Fruit fly (Drosophila melanogaster): ENCODE measurements around the gene CG4281.

The CG4281 gene

DNA sequence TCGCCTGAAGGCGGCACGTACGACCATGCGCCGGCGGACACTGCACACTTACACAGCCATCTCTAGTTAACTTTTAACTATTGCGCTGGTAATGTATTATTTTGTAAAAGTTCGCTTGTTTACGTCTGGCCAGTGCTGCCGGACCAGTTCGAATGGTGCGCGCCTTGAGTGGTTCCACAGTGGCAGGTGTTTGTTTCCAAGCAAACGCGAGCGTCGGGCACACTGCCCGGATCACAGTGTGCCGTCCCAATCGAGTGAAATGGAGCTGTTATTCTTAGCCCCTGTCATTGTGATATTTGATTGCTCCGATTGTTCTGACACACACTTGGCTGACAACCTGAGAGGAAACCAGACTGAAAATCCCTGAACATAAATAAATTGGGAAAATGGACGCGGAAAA is 8.4 kb upstream of the CG4281 start, which contains the start of gene CG4199:
Gene CG4199 (minus strand): TSS at position 159 of the 400 bp plus-strand sequence.
- TF ChIP-seq fkh (GFP tag; optimal IDR thresholded peaks at IDR 0.05): peak; percentile 57
- TF ChIP-seq CG1621 (tag; optimal IDR thresholded peaks at IDR 0.05): peak; percentile 19
- TF ChIP-seq achi (GFP tag; optimal IDR thresholded peaks at IDR 0.05): peak; percentile 32
- no peak for TF ChIP-seq Met (GFP tag; optimal IDR thresholded peaks at IDR 0.05)
- no peak for TF ChIP-seq CG10631 (GFP tag; optimal IDR thresholded peaks at IDR 0.05)
- no peak for TF ChIP-seq CG6163 (GFP tag; IDR thresholded peaks at IDR 0.05)
- no peak for TF ChIP-seq CG11902 (GFP tag; optimal IDR thresholded peaks at IDR 0.05)
- TF ChIP-seq Sox14 (GFP tag; optimal IDR thresholded peaks at IDR 0.05): peak; percentile 14
- no peak for TF ChIP-seq salr (GFP tag; optimal IDR thresholded peaks at IDR 0.05)
- TF ChIP-seq CG6808 (GFP tag; optimal IDR thresholded peaks at IDR 0.05): no peak
- no peak for TF ChIP-seq Eip93F (GFP tag; optimal IDR thresholded peaks at IDR 0.05)
- TF ChIP-seq vri (GFP tag; optimal IDR thresholded peaks at IDR 0.05): no peak
- TF ChIP-seq dac (GFP tag; optimal IDR thresholded peaks at IDR 0.05): no peak
- TF ChIP-seq Hr4 (GFP tag; optimal IDR thresholded peaks at IDR 0.05): no peak
- no peak for TF ChIP-seq CG6792 (GFP tag; optimal IDR thresholded peaks at IDR 0.05)
- no peak for TF ChIP-seq CG7368 (GFP tag; optimal IDR thresholded peaks at IDR 0.05)
- TF ChIP-seq Eip78C (GFP tag): peak; percentile 41
- TF ChIP-seq esn (GFP tag; optimal IDR thresholded peaks at IDR 0.05): peak; percentile 6
- TF ChIP-seq Smox (GFP tag; optimal IDR thresholded peaks at IDR 0.05): no peak
- TF ChIP-seq Hr38 (GFP tag; optimal IDR thresholded peaks at IDR 0.05): no peak
- no peak for TF ChIP-seq CG8319 (GFP tag; optimal IDR thresholded peaks at IDR 0.05)

DNA sequence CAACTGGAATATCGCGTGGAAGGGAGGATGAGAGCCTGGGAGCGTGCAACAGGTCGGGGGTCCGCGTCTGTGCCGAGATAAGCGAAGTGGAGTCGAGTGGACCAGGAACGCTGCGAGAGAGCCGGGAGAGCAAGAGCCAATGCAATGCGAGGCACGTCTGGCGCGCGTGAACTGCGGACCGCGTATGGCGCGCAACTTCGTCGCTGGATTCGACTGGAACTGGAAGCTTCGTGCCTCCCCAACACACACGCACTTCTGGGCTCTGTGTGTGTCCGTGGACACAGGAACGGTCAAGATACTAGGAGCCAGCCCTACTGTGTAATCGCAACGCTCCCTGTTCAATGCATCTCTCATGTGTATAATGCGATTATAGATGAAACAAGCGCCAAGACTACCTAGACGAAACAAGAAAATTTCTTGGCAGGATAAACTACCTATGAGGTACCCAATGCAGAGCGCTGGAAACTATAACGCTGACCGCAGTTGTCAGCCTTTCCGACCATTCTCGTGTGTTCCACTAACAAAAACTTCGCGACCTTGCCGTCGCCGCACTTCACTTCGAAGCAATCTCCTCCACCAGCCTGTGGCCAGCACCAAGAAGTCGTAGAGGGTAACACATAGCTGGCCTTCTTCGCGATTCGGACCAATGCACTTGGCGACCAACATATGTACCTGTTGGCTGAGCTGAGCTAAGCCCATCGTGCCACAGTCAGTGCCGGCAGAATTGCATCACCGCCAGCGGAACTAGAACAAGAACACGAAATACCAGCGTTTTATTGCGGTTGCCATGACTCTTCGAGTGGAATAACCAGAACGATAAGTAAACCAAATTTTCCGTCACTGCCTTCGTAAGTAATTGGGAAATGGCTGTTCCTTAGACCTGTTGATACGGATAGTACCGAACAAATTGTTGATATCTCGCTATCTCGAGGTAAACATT is 7.2 kb upstream of the CG4281 start, which contains the start of gene Rtca:
Gene Rtca (plus strand): TSS at position 536 of the 940 bp plus-strand sequence.
- peak; percentile 80 for TF ChIP-seq Ets21C (GFP tag; optimal IDR thresholded peaks at IDR 0.05)
- TF ChIP-seq CG34406 (GFP tag; optimal IDR thresholded peaks at IDR 0.05): peak; percentile 80
- TF ChIP-seq CG32006 (GFP tag; optimal IDR thresholded peaks at IDR 0.05): peak; percentile 93
- peak; percentile 85 to 88 for TF ChIP-seq ss (GFP tag; optimal IDR thresholded peaks at IDR 0.05)
- peak; percentile 89 for TF ChIP-seq cyc (GFP tag; optimal IDR thresholded peaks at IDR 0.05)
- peak; percentile 91 for TF ChIP-seq topi (GFP tag; optimal IDR thresholded peaks at IDR 0.05)
- peak; percentile 89 for TF ChIP-seq Hr4 (GFP tag; optimal IDR thresholded peaks at IDR 0.05)
- peak; percentile 87 for TF ChIP-seq CG10631 (GFP tag; optimal IDR thresholded peaks at IDR 0.05)
- no peak for TF ChIP-seq CG4318 (GFP tag; optimal IDR thresholded peaks at IDR 0.05)
- peak; percentile 91 for TF ChIP-seq Sox14 (GFP tag; optimal IDR thresholded peaks at IDR 0.05)
- TF ChIP-seq dac (GFP tag; optimal IDR thresholded peaks at IDR 0.05): peak; percentile 76
- peak; percentile 65 for TF ChIP-seq Blimp-1 (GFP tag; optimal IDR thresholded peaks at IDR 0.05)
- peak; percentile 93 for TF ChIP-seq Eip75B (GFP tag; optimal IDR thresholded peaks at IDR 0.05)
- TF ChIP-seq achi (GFP tag; optimal IDR thresholded peaks at IDR 0.05): peak; percentile 86
- TF ChIP-seq CG6854 (GFP tag; optimal IDR thresholded peaks at IDR 0.05): peak; percentile 87
- TF ChIP-seq Smox (GFP tag; optimal IDR thresholded peaks at IDR 0.05): peak; percentile 86
- peak; percentile 97 for TF ChIP-seq Eip78C (GFP tag)
- TF ChIP-seq CG6808 (GFP tag; optimal IDR thresholded peaks at IDR 0.05): peak; percentile 89
- peak; percentile 15 for TF ChIP-seq fkh (GFP tag; optimal IDR thresholded peaks at IDR 0.05)
- peak; percentile 88 for TF ChIP-seq OdsH (GFP tag; optimal IDR thresholded peaks at IDR 0.05)
- peak; percentile 75 for TF ChIP-seq CG16779 (tag; optimal IDR thresholded peaks at IDR 0.05)
- peak; percentile 90 for TF ChIP-seq CG31627 (GFP tag; optimal IDR thresholded peaks at IDR 0.05)
- peak; percentile 87 for TF ChIP-seq acj6 (GFP tag; optimal IDR thresholded peaks at IDR 0.05)
- TF ChIP-seq Lpt (GFP tag; optimal IDR thresholded peaks at IDR 0.05): peak; percentile 84
- peak; percentile 75 for TF ChIP-seq CG11294 (GFP tag; IDR thresholded peaks at IDR 0.05)
- peak; percentile 83 for TF ChIP-seq CG8319 (GFP tag; optimal IDR thresholded peaks at IDR 0.05)
- TF ChIP-seq fd59A (GFP tag; optimal IDR thresholded peaks at IDR 0.05): peak; percentile 87
- peak; percentile 88 for TF ChIP-seq CG3919 (GFP tag; optimal IDR thresholded peaks at IDR 0.05)
- TF ChIP-seq Met (GFP tag; optimal IDR thresholded peaks at IDR 0.05): peak; percentile 93
- TF ChIP-seq Sox15 (GFP tag; optimal IDR thresholded peaks at IDR 0.05): peak; percentile 79
- TF ChIP-seq Hr38 (GFP tag; optimal IDR thresholded peaks at IDR 0.05): no peak
- peak; percentile 89 for TF ChIP-seq lz (GFP tag; optimal IDR thresholded peaks at IDR 0.05)
- TF ChIP-seq pdm3 (GFP tag; optimal IDR thresholded peaks at IDR 0.05): peak; percentile 90
- peak; percentile 87 for TF ChIP-seq Ets96B (tag; optimal IDR thresholded peaks at IDR 0.05)
- TF ChIP-seq CG15336 (GFP tag; IDR thresholded peaks at IDR 0.05): peak; percentile 86
- peak; percentile 85 for TF ChIP-seq CG6163 (GFP tag; IDR thresholded peaks at IDR 0.05)
- TF ChIP-seq CG10669 (GFP tag; optimal IDR thresholded peaks at IDR 0.05): peak; percentile 86
- TF ChIP-seq CG1621 (tag; optimal IDR thresholded peaks at IDR 0.05): peak; percentile 88
- TF ChIP-seq CG8119 (GFP tag; IDR thresholded peaks at IDR 0.05): peak; percentile 86
